Fruit fly (Drosophila melanogaster) whole organism, embryonic: ENCODE data around the gene bt.

Source experiments
- Ada2b ChIP-seq: fragments of 200-800 bp; sonication (Bioruptor generic); IDR thresholded peaks from 2 replicates; pipeline ENCODE4 v1.3.6; 2022; ENCODE audit warnings: missing biosample characterization, missing genetic modification characterization
- Atf6 ChIP-seq: fragments of 200-800 bp; sonication (Bioruptor generic); IDR thresholded peaks from 2 replicates; pipeline ENCODE4 v1.3.6; 2022; ENCODE audit warnings: missing biosample characterization, missing genetic modification characterization
- BEAF-32 ChIP-seq: fragments of 200-800 bp; sonication (Bioruptor generic); optimal IDR thresholded peaks from 3 replicates; lab custom pipeline; 2017; ENCODE audit warnings: missing biosample characterization, missing genetic modification characterization, mild to moderate bottlenecking, moderate library complexity, missing genetic modification reagents
- CG11398 ChIP-seq: fragments of 200-800 bp; sonication (Bioruptor generic); optimal IDR thresholded peaks from 2 replicates; lab custom pipeline; 2016; ENCODE audit warnings: missing biosample characterization, missing genetic modification characterization
- CG12744 ChIP-seq: fragments of 200-800 bp; sonication (Bioruptor generic); optimal IDR thresholded peaks from 2 replicates; lab custom pipeline; 2016; ENCODE audit warnings: missing biosample characterization, missing genetic modification characterization
- CG15514 ChIP-seq: fragments of 200-800 bp; sonication (Bioruptor generic); optimal IDR thresholded peaks from 3 replicates; lab custom pipeline; 2017; ENCODE audit warnings: missing biosample characterization, missing genetic modification characterization, mild to moderate bottlenecking, moderate library complexity, missing genetic modification reagents
- CG1832 ChIP-seq: fragments of 200-800 bp; sonication (Bioruptor generic); optimal IDR thresholded peaks from 2 replicates; lab custom pipeline; 2017; ENCODE audit warnings: missing biosample characterization, mild to moderate bottlenecking, missing genetic modification characterization, inconsistent platforms
- CG18619 ChIP-seq: fragments of 200-800 bp; sonication (Bioruptor generic); optimal IDR thresholded peaks from 3 replicates; lab custom pipeline; 2017; ENCODE audit warnings: missing biosample characterization, mild to moderate bottlenecking, missing genetic modification characterization
- CG32767 ChIP-seq: fragments of 200-800 bp; sonication (Bioruptor generic); IDR thresholded peaks from 2 replicates; pipeline ENCODE4 v1.3.6; 2022; ENCODE audit warnings: missing biosample characterization, missing genetic modification characterization
- CG3281 ChIP-seq: fragments of 200-800 bp; sonication (Bioruptor generic); optimal IDR thresholded peaks from 3 replicates; lab custom pipeline; 2017; ENCODE audit warnings: missing biosample characterization, mild to moderate bottlenecking, missing genetic modification characterization
- CG4328 ChIP-seq: fragments of 200-800 bp; sonication (Bioruptor generic); optimal IDR thresholded peaks from 3 replicates; lab custom pipeline; 2017; ENCODE audit warnings: missing biosample characterization, missing genetic modification reagents, missing genetic modification characterization
- CG4424 ChIP-seq: fragments of 200-800 bp; sonication (Bioruptor generic); optimal IDR thresholded peaks from 3 replicates; lab custom pipeline; 2016; ENCODE audit warnings: missing biosample characterization, missing genetic modification characterization
- CG6175 ChIP-seq: fragments of 200-800 bp; sonication (Bioruptor generic); IDR thresholded peaks from 3 replicates; pipeline ENCODE4 v1.3.6; 2022; ENCODE audit warnings: missing biosample characterization, missing genetic modification characterization
- CG6689 ChIP-seq: fragments of 200-800 bp; sonication (Bioruptor generic); IDR thresholded peaks from 2 replicates; pipeline ENCODE4 v1.3.6; 2022; ENCODE audit warnings: missing biosample characterization, missing genetic modification characterization
- CG6791 ChIP-seq: fragments of 200-800 bp; sonication (Bioruptor generic); IDR thresholded peaks from 3 replicates; pipeline ENCODE4 v1.3.6; 2022; ENCODE audit warnings: missing biosample characterization, missing genetic modification characterization; ENCODE audit not compliant: partially characterized antibody
- CG9215 ChIP-seq: fragments of 200-800 bp; sonication (Bioruptor generic); IDR thresholded peaks from 2 replicates; pipeline ENCODE4 v1.3.6; 2022; ENCODE audit warnings: missing biosample characterization, missing genetic modification characterization
- CTCF ChIP-seq: fragments of 200-800 bp; sonication (Bioruptor generic); optimal IDR thresholded peaks from 2 replicates; lab custom pipeline; 2017; ENCODE audit warnings: missing biosample characterization, mild to moderate bottlenecking, missing genetic modification characterization, moderate library complexity
- Camta ChIP-seq: fragments of 200-800 bp; sonication (Bioruptor generic); optimal IDR thresholded peaks from 2 replicates; lab custom pipeline; 2016; ENCODE audit warnings: missing biosample characterization, missing genetic modification characterization
- Deaf1 ChIP-seq: fragments of 200-800 bp; optimal IDR thresholded peaks from 3 replicates; lab custom pipeline; 2019; ENCODE audit warnings: missing biosample characterization, mild to moderate bottlenecking, missing genetic modification characterization, moderate library complexity
- Dp ChIP-seq: fragments of 200-800 bp; sonication (Bioruptor generic); optimal IDR thresholded peaks from 2 replicates; lab custom pipeline; 2018; ENCODE audit warnings: missing biosample characterization, mild to moderate bottlenecking, missing genetic modification characterization, moderate library complexity
- Ets97D ChIP-seq: fragments of 200-800 bp; sonication (Bioruptor generic); optimal IDR thresholded peaks from 3 replicates; lab custom pipeline; 2016; ENCODE audit warnings: missing biosample characterization, missing genetic modification characterization
- Max ChIP-seq: fragments of 200-800 bp; sonication (Bioruptor generic); optimal IDR thresholded peaks from 2 replicates; lab custom pipeline; 2016; ENCODE audit warnings: missing biosample characterization, mild to moderate bottlenecking, missing genetic modification characterization
- Med ChIP-seq: fragments of 200-800 bp; sonication (Bioruptor generic); peaks from one replicate; lab custom pipeline; 2016; ENCODE audit warnings: missing biosample characterization, missing genetic modification characterization, mild to moderate bottlenecking, inconsistent platforms, moderate library complexity
- Neu2 ChIP-seq: fragments of 200-800 bp; sonication (Bioruptor generic); optimal IDR thresholded peaks from 3 replicates; lab custom pipeline; 2016; ENCODE audit warnings: missing biosample characterization, missing genetic modification characterization, borderline replicate concordance
- Oaz ChIP-seq: fragments of 200-800 bp; sonication (Bioruptor generic); IDR thresholded peaks from 2 replicates; pipeline ENCODE4 v1.3.6; 2022; ENCODE audit warnings: missing biosample characterization, missing genetic modification characterization
- Rfx ChIP-seq: fragments of 200-800 bp; sonication (Bioruptor generic); IDR thresholded peaks from 2 replicates; pipeline ENCODE4 v1.3.6; 2022; ENCODE audit warnings: missing biosample characterization, missing genetic modification characterization
- Spps ChIP-seq: fragments of 200-800 bp; sonication (Bioruptor generic); optimal IDR thresholded peaks from 2 replicates; lab custom pipeline; 2018; ENCODE audit warnings: missing biosample characterization, mild to moderate bottlenecking, missing genetic modification characterization
- Tbp ChIP-seq: fragments of >200 bp; optimal IDR thresholded peaks from 2 replicates; lab custom pipeline; 2018; ENCODE audit warnings: missing biosample characterization, missing genetic modification characterization
- aop ChIP-seq: fragments of 200-800 bp; sonication (Bioruptor generic); IDR thresholded peaks from 2 replicates; pipeline ENCODE4 v1.3.6; 2022; ENCODE audit warnings: missing biosample characterization, missing genetic modification characterization
- ara ChIP-seq: fragments of 200-800 bp; sonication (Bioruptor generic); IDR thresholded peaks from 2 replicates; pipeline ENCODE4 v1.3.6; 2022; ENCODE audit warnings: missing biosample characterization, missing genetic modification characterization
- bigmax ChIP-seq: fragments of 200-800 bp; sonication (Bioruptor generic); optimal IDR thresholded peaks from 2 replicates; lab custom pipeline; 2018; ENCODE audit warnings: missing biosample characterization, mild to moderate bottlenecking, missing genetic modification characterization
- cad ChIP-seq: fragments of >200 bp; optimal IDR thresholded peaks from 2 replicates; lab custom pipeline; 2017; ENCODE audit warnings: missing biosample characterization, missing genetic modification characterization
- chif ChIP-seq, 2 experiments: fragments of 200-800 bp; sonication (Bioruptor generic); optimal IDR thresholded peaks; 3 replicates each; lab custom pipeline; 2016; ENCODE audit warnings: missing biosample characterization in 2 of 2, missing genetic modification characterization in 2 of 2
- ci ChIP-seq: fragments of 200-800 bp; sonication (Bioruptor generic); IDR thresholded peaks from 3 replicates; pipeline ENCODE4 v1.3.6; 2022; ENCODE audit warnings: missing biosample characterization, missing genetic modification characterization
- crc ChIP-seq: fragments of 200-800 bp; sonication (Bioruptor generic); optimal IDR thresholded peaks from 2 replicates; lab custom pipeline; 2016; ENCODE audit warnings: missing biosample characterization, missing genetic modification characterization
- crol ChIP-seq: fragments of 200-800 bp; sonication (Bioruptor generic); IDR thresholded peaks from 2 replicates; pipeline ENCODE4 v1.3.6; 2022; ENCODE audit warnings: missing biosample characterization, missing genetic modification characterization
- ftz-f1 ChIP-seq: fragments of 200-800 bp; sonication (Bioruptor generic); optimal IDR thresholded peaks from 2 replicates; lab custom pipeline; 2016; ENCODE audit warnings: missing biosample characterization, missing genetic modification characterization
- gce ChIP-seq: fragments of 200-800 bp; sonication (Bioruptor generic); IDR thresholded peaks from 3 replicates; pipeline ENCODE4 v1.3.6; 2022; ENCODE audit warnings: missing biosample characterization, missing genetic modification characterization
- grn ChIP-seq: fragments of 200-800 bp; sonication (Bioruptor generic); optimal IDR thresholded peaks from 3 replicates; lab custom pipeline; 2017; ENCODE audit warnings: missing biosample characterization, missing genetic modification characterization
- gsb ChIP-seq: fragments of 200-800 bp; sonication (Bioruptor generic); IDR thresholded peaks from 2 replicates; pipeline ENCODE4 v1.3.6; 2022; ENCODE audit warnings: missing biosample characterization, missing genetic modification characterization
- mld ChIP-seq: fragments of 200-800 bp; sonication (Bioruptor generic); IDR thresholded peaks from 3 replicates; pipeline ENCODE4 v1.3.6; 2022; ENCODE audit warnings: missing biosample characterization, missing genetic modification characterization; ENCODE audit not compliant: partially characterized antibody
- nerfin-1 ChIP-seq: fragments of 200-800 bp; sonication (Bioruptor generic); optimal IDR thresholded peaks from 3 replicates; lab custom pipeline; 2019; ENCODE audit warnings: missing biosample characterization, mild to moderate bottlenecking, missing genetic modification characterization, moderate library complexity
- pfk ChIP-seq: fragments of 200-800 bp; sonication (Bioruptor generic); optimal IDR thresholded peaks from 2 replicates; lab custom pipeline; 2018; ENCODE audit warnings: missing biosample characterization, mild to moderate bottlenecking, missing genetic modification characterization, moderate library complexity
- phol ChIP-seq: fragments of 200-800 bp; sonication (Bioruptor generic); optimal IDR thresholded peaks from 3 replicates; lab custom pipeline; 2018; ENCODE audit warnings: missing biosample characterization, mild to moderate bottlenecking, missing genetic modification characterization, moderate library complexity
- pnt ChIP-seq: fragments of 200-800 bp; sonication (Bioruptor generic); optimal IDR thresholded peaks from 3 replicates; lab custom pipeline; 2016; ENCODE audit warnings: missing biosample characterization, missing genetic modification characterization
- prd ChIP-seq, 3 experiments: fragments of >200 bp in 2 of 3; fragments of 200-800 bp in 1 of 3; sonication (Bioruptor generic) in 1 of 3; optimal IDR thresholded peaks in 2 of 3; IDR thresholded peaks in 1 of 3; 2 replicates in 2 of 3; 3 replicates in 1 of 3; pipeline versions ENCODE4 v1.3.6 to Lab custom; 2017 to 2022; ENCODE audit warnings: missing biosample characterization in 1 of 3, missing genetic modification characterization in 1 of 3
- ranshi ChIP-seq: fragments of 200-800 bp; sonication (Bioruptor generic); IDR thresholded peaks from 2 replicates; pipeline ENCODE4 v1.3.6; 2022; ENCODE audit warnings: missing biosample characterization, missing genetic modification characterization
- sens ChIP-seq: fragments of 200-800 bp; sonication (Bioruptor generic); peaks from one replicate; lab custom pipeline; 2016; ENCODE audit warnings: missing biosample characterization, missing genetic modification characterization
- stwl ChIP-seq: fragments of 200-800 bp; sonication (Bioruptor generic); optimal IDR thresholded peaks from 3 replicates; lab custom pipeline; 2018; ENCODE audit warnings: missing biosample characterization, mild to moderate bottlenecking, missing genetic modification characterization, moderate library complexity
- tgo ChIP-seq: fragments of 200-800 bp; sonication (Bioruptor generic); IDR thresholded peaks from 3 replicates; pipeline ENCODE4 v1.3.6; 2022; ENCODE audit warnings: missing biosample characterization, missing genetic modification characterization
- tna ChIP-seq: fragments of 200-800 bp; sonication (Bioruptor generic); IDR thresholded peaks from 2 replicates; pipeline ENCODE4 v1.3.6; 2022; ENCODE audit warnings: missing biosample characterization, missing genetic modification characterization; ENCODE audit not compliant: partially characterized antibody
- unpg ChIP-seq: fragments of 200-800 bp; sonication (Bioruptor generic); optimal IDR thresholded peaks from 3 replicates; lab custom pipeline; 2018; ENCODE audit warnings: missing biosample characterization, mild to moderate bottlenecking, missing genetic modification characterization, moderate library complexity
- wdn ChIP-seq: fragments of 200-800 bp; sonication (Bioruptor generic); IDR thresholded peaks from 2 replicates; pipeline ENCODE4 v1.3.6; 2022; ENCODE audit warnings: missing biosample characterization, missing genetic modification characterization
- yki ChIP-seq: fragments of >200 bp; optimal IDR thresholded peaks from 3 replicates; lab custom pipeline; 2018

bt gene

DNA sequence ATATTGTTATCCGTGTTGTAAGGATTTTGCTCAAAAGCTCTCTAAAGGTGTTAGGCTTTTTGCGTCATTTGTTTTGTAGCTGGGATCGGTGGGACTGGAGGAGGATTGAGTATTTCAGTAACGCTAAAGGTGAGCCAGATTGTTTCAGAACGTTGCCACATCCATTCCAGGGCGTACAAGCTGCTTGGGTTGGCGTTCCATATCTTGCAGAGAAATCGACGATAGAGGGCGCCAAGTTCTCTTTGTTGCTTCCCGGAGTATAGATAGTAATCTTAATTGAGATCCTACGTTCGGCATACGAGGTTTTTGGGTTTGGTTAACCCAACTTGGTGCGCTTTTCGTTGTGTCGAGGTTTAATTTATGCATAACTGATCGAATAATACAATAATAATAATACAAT is 5.6 kb upstream of the bt start (continued):
- no peak for TF ChIP-seq prd (optimal IDR thresholded peaks at IDR 0.05; lab: Kevin White, UChicago)
- TF ChIP-seq prd (GFP tag; IDR thresholded peaks at IDR 0.05; lab: Robert Waterston, UW) = no peak
- no peak for TF ChIP-seq Ada2b (GFP tag; lab: Robert Waterston, UW)
- no peak for TF ChIP-seq Atf6 (GFP tag; lab: Robert Waterston, UW)
- TF ChIP-seq ftz-f1 (GFP tag; lab: Kevin White, UChicago) = no peak
- TF ChIP-seq crc (GFP tag; lab: Kevin White, UChicago) = no peak
- TF ChIP-seq CG6175 = no peak
- TF ChIP-seq Rfx (GFP tag; lab: Robert Waterston, UW) = no peak
- no peak for TF ChIP-seq chif (GFP tag; optimal IDR thresholded peaks at IDR 0.05; lab: Kevin White, UChicago)
- no peak for TF ChIP-seq ara (GFP tag; lab: Robert Waterston, UW)
- TF ChIP-seq CG6791 (GFP tag; lab: Robert Waterston, UW) = peak; percentile 49; the same call in 1 of the 3 replicates
- no peak for TF ChIP-seq CG32767 (GFP tag; lab: Robert Waterston, UW)
- TF ChIP-seq ranshi (GFP tag; lab: Robert Waterston, UW) = no peak
- no peak for TF ChIP-seq Dp (GFP tag; lab: Kevin White, UChicago)
- TF ChIP-seq unpg (GFP tag; lab: Kevin White, UChicago) = no peak
- no peak for TF ChIP-seq ci (GFP tag; lab: Robert Waterston, UW)
- peak; percentile 52 for TF ChIP-seq stwl (tag; lab: Kevin White, UChicago)
- no peak for TF ChIP-seq crol (GFP tag; lab: Robert Waterston, UW)
- TF ChIP-seq Med (GFP tag; lab: Kevin White, UChicago) = peak; percentile 3
- no peak for TF ChIP-seq BEAF-32 (GFP tag; lab: Kevin White, UChicago)
- peak; percentile 49 for TF ChIP-seq grn (GFP tag; lab: Kevin White, UChicago)
- TF ChIP-seq CG4328 = no peak
- TF ChIP-seq gsb (GFP tag; lab: Robert Waterston, UW) = no peak
- TF ChIP-seq CG12744 = no peak
- peak; percentile 1 for TF ChIP-seq sens (GFP tag; lab: Kevin White, UChicago)
- no peak for TF ChIP-seq CG18619 (GFP tag; lab: Kevin White, UChicago)
- TF ChIP-seq Deaf1 (tag; lab: Kevin White, UChicago) = no peak
- TF ChIP-seq CTCF (GFP tag; lab: Kevin White, UChicago) = peak; percentile 81
- no peak for TF ChIP-seq aop
- TF ChIP-seq Spps = no peak
- TF ChIP-seq wdn (GFP tag; lab: Robert Waterston, UW) = no peak
- TF ChIP-seq pnt (GFP tag; lab: Kevin White, UChicago) = no peak
- TF ChIP-seq Oaz = no peak
- TF ChIP-seq CG9215 (GFP tag; lab: Robert Waterston, UW) = no peak
- no peak for TF ChIP-seq Neu2 (GFP tag; lab: Kevin White, UChicago)

DNA sequence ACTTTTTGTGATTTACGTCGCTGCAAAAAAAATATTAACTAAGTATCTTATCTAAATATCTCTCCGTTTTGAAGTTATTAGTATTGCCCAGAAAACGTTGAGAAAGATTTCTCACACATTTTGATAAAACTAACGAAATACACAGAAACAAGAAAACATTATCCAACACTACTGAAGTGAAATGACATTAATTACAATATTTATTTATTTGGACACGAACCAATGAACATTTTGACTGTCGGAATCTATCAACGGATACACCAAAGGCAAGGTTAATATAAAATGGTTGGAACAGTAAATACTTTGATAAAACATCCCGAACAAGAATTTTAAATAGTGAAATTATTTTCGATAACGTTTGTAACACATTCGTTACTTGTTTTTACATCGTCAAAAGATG is 2.4 kb upstream of the bt start:
- TF ChIP-seq bigmax = no peak
- peak; percentile 63 for TF ChIP-seq CG15514 (GFP tag; lab: Kevin White, UChicago)
- TF ChIP-seq gsb (GFP tag; lab: Robert Waterston, UW) = no peak
- no peak for TF ChIP-seq Max (GFP tag; lab: Kevin White, UChicago)
- no peak for TF ChIP-seq CG1832 (GFP tag; lab: Kevin White, UChicago)
- TF ChIP-seq mld = no peak
- no peak for TF ChIP-seq cad
- TF ChIP-seq tna = no peak
- TF ChIP-seq Tbp (GFP tag; lab: Kevin White, UChicago) = no peak
- no peak for TF ChIP-seq yki
- TF ChIP-seq CG6689 (GFP tag; lab: Robert Waterston, UW) = no peak
- TF ChIP-seq Ets97D (GFP tag; lab: Kevin White, UChicago) = peak; percentile 26
- no peak for TF ChIP-seq tgo (GFP tag; lab: Robert Waterston, UW)
- peak; percentile 66 for TF ChIP-seq nerfin-1 (tag; lab: Kevin White, UChicago)
- TF ChIP-seq pfk (GFP tag; lab: Kevin White, UChicago) = no peak
- peak; percentile 67 for TF ChIP-seq CTCF (GFP tag; lab: Kevin White, UChicago)
- no peak for TF ChIP-seq CG3281
- TF ChIP-seq CG11398 (GFP tag; lab: Kevin White, UChicago) = no peak
- peak; percentile 58 for TF ChIP-seq phol (tag; lab: Kevin White, UChicago)
- no peak for TF ChIP-seq Camta (GFP tag; lab: Kevin White, UChicago)
- no peak for TF ChIP-seq CG4424 (GFP tag; lab: Kevin White, UChicago)
- no peak for TF ChIP-seq gce
